Fruit fly (Drosophila melanogaster) Kc167 (cell line): ENCODE results near the gene CG15695.

ENCODE experiments used
- Myc ChIP-seq: fragments of >200 bp; optimal IDR thresholded peaks from 2 replicates; lab custom pipeline; 2017; ENCODE audit warnings: missing external identifiers
- Sin3A ChIP-seq: fragments of >200 bp; optimal IDR thresholded peaks from 2 replicates; lab custom pipeline; 2018; ENCODE audit warnings: missing external identifiers
- h ChIP-seq: fragments of >200 bp; optimal IDR thresholded peaks from 3 replicates; lab custom pipeline; 2018; ENCODE audit warnings: missing external identifiers
- insv ChIP-seq: fragments of >200 bp; optimal IDR thresholded peaks from 3 replicates; lab custom pipeline; 2018; ENCODE audit warnings: missing external identifiers
- psq ChIP-seq: fragments of >200 bp; optimal IDR thresholded peaks from 2 replicates; lab custom pipeline; 2017; ENCODE audit warnings: missing external identifiers
- ttk ChIP-seq: sonication (Bioruptor generic); optimal IDR thresholded peaks from 2 replicates; lab custom pipeline; 2017; ENCODE audit warnings: missing external identifiers

Gene CG15695

dm6 chr3R:20850395-20851039 lies 8.6 kb downstream of the CG15695 start, which contains the start of gene RpS30:
TSS of gene RpS30 (plus strand) at chr3R:20850516.
- TF ChIP-seq Sin3A (no peak), insv (lab: Kevin White, UChicago) (no peak), ttk (no peak), h (no peak), psq (lab: Kevin White, UChicago) (no peak), Myc (no peak)

DNA sequence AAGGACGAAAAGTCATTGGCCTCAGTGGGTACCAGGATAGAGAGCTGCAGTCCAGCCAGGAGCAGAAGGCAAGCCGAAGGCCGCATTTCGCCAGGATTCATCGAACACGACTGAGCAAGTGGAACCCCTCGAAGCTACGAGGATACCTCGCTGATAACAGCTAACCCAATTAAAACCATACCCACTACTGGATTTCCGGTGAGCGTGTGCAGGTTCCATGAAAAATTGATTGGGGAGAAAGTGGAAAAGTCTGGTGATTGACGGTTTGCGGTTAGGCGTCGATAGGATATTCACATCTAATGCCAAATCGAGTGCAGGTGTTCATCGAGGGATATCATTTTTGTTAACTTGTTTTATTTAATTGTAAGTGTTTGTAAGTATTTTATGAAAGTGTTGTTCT lies 17.9 kb downstream of the CG15695 start, which contains the start of gene Ir93a:
Ir93a (minus strand) TSS at position 101 of the 400 bp plus-strand sequence.
- no peak for TF ChIP-seq h
- TF ChIP-seq Myc, result no peak
- TF ChIP-seq psq (lab: Kevin White, UChicago), result no peak
- no peak for TF ChIP-seq insv (lab: Kevin White, UChicago)
- TF ChIP-seq ttk, result no peak
- no peak for TF ChIP-seq Sin3A

- TF ChIP-seq Sin3A (no peak), insv (lab: Kevin White, UChicago) (no peak), ttk (no peak), psq (lab: Kevin White, UChicago) (no peak), h (no peak), Myc (no peak)
Measured at dm6 chr3R:20866204-20866603, 24.3 kb downstream of the CG15695 start, which contains the start of gene KaiR1D. TSS of gene KaiR1D (minus strand) at chr3R:20866231.

DNA sequence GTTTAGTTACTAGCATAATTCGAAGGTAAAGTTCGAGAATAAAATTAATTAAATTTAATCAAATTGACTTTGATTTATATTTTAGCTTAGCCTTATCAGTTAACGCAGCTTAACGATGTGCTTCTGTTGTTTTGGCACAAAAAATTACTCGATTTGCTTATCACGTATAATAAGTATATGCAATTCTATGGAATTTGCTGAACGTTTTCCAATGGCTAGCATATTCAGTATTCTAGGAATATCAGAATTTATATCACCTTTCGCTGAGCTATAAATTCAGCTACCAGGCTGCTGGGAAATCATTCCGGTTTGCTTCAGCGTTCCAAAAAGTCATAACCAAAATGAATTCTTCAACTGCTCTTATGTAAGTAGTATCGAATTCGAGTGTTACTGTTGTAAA lies 28.8 kb downstream of the CG15695 start, which contains the start of gene TotA:
TotA (plus strand) TSS at position 301 of the 400 bp plus-strand sequence.
- TF ChIP-seq Myc, result no peak
- TF ChIP-seq Sin3A, result no peak
- no peak for TF ChIP-seq h
- no peak for TF ChIP-seq insv (lab: Kevin White, UChicago)
- TF ChIP-seq ttk, result no peak
- TF ChIP-seq psq (lab: Kevin White, UChicago), result no peak

DNA sequence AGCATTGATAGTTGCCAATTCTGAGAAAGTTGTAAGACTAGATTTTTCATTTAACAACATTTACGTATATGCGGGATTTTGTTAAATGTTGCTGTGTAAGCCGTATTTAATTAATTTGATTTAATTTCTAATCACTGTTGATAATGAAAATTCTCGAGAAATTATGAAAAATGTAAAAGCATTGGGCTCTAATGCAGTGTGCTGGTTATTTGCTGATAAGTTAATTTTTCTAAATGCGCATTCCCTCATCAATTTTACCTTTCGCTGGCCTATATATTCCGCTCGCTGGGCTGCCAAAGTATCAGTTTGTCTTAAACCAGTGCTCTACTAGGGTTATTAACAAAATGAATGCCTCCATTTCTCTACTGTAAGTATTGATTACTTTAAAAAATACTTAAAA lies 30.7 kb downstream of the CG15695 start, which contains the start of gene TotC:
TotC (plus strand) TSS at position 301 of the 400 bp plus-strand sequence.
- TF ChIP-seq Myc, result no peak
- no peak for TF ChIP-seq Sin3A
- TF ChIP-seq h, result no peak

DNA sequence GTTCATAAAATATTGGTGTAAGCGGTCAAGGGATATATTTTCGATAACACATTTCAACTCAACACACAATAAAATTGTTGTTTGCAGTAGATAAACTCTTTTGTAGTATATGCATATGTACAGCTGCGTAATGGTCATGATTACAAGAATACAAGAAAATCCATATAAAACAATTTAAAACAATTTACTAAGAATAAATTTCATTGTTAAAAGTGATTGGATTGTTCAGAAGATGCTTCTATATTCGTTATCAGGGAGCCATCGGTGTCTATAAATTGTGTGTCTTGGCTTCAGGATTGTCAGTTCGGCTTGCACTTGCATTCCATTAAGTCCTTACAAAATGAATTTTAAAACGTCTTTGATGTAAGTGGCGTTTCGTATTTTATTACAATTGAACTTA lies 31.7 kb downstream of the CG15695 start, which contains the start of gene TotB:
TotB (plus strand) TSS at position 301 of the 400 bp plus-strand sequence.
- no peak for TF ChIP-seq Myc
- TF ChIP-seq Sin3A, result no peak
- TF ChIP-seq ttk, result no peak
- TF ChIP-seq psq (lab: Kevin White, UChicago), result no peak
- no peak for TF ChIP-seq h
- no peak for TF ChIP-seq insv (lab: Kevin White, UChicago)

DNA sequence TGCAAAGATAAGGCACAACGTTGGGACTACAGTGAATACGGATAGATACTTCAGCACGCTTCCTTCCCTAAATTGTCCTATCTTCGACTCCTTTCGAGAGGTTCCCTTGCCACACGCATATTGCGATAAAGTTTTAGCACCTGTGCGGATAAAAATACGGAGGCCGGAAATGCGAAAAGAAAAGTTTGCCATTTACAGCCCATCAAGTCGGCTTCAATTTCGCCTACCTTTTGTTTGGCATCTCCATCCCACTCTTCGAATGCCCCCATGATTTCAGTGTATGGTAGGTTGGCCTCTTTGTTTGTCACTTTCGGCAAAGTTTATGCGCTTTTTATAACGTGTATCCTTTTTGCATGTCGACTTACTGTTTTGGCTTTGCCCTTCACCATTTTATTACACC lies 34.7 kb downstream of the CG15695 start:
- no peak for TF ChIP-seq Myc
- no peak for TF ChIP-seq Sin3A
- TF ChIP-seq h, result no peak
- no peak for TF ChIP-seq psq (lab: Kevin White, UChicago)
- TF ChIP-seq ttk, result no peak
- TF ChIP-seq insv (lab: Kevin White, UChicago), result no peak

- no peak for TF ChIP-seq h
- no peak for TF ChIP-seq insv (lab: Kevin White, UChicago)
- no peak for TF ChIP-seq Myc
- no peak for TF ChIP-seq ttk
- TF ChIP-seq psq (lab: Kevin White, UChicago), result no peak
- TF ChIP-seq Sin3A, result no peak
Measured at dm6 chr3R:20877436-20877835, 35.5 kb downstream of the CG15695 start, which contains the start of gene TotZ. TSS of gene TotZ (plus strand) at chr3R:20877736.

DNA sequence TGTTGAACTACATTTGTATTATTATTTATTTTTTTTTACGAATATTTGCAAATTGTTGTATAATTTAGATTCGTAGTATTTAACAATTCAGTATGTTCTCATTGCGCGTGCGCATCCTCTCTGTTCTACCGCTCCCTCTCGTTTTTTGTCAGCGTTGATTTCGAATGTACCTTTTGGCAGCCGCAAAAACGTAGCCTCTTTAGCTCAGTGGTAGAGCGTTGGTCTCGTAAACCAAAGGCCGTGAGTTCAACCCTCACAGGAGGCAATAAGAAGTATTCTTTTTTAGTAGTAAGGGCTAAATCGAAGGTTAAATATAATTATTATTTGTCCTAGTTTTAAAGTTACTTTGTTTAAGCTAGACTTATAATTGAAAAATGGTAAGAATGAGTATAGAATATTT lies 48.6 kb downstream of the CG15695 start:
- TF ChIP-seq insv (lab: Kevin White, UChicago) (no peak), psq (lab: Kevin White, UChicago) (no peak), h (no peak), Sin3A (no peak), ttk (no peak), Myc (no peak)

dm6 chr3R:20890920-20891319 lies 49.0 kb downstream of the CG15695 start:
- TF ChIP-seq Myc, result no peak
- no peak for TF ChIP-seq Sin3A
- TF ChIP-seq psq (lab: Kevin White, UChicago), result no peak
- TF ChIP-seq insv (lab: Kevin White, UChicago), result no peak
- TF ChIP-seq ttk, result no peak
- no peak for TF ChIP-seq h

dm6 chr3R:20891495-20891894 lies 49.6 kb downstream of the CG15695 start:
- TF ChIP-seq insv (lab: Kevin White, UChicago) (no peak), psq (lab: Kevin White, UChicago) (no peak), Myc (no peak), h (no peak), ttk (no peak)
